Worm (Caenorhabditis elegans): ENCODE results near the gene Y71H2AM.1.

ce11 chrIII:2794057-2794456 lies 32.8 kb upstream of the Y71H2AM.1 start:
- TF ChIP-seq aly-1 (tag; optimal IDR thresholded peaks at IDR 0.05), result no peak
- no peak for TF ChIP-seq ceh-36 (tag; optimal IDR thresholded peaks at IDR 0.05)
- TF ChIP-seq pes-1 (GFP tag; IDR thresholded peaks at IDR 0.05), result no peak
- TF ChIP-seq tbx-11 (GFP tag; IDR thresholded peaks at IDR 0.05), result no peak
- no peak for TF ChIP-seq scrt-1 (GFP tag; IDR thresholded peaks at IDR 0.05)
- no peak for TF ChIP-seq hmg-4 (GFP tag; optimal IDR thresholded peaks at IDR 0.05)

Measured in whole organism, early embryonic.